Fruit fly (Drosophila melanogaster) whole organism, adult: ENCODE results near the gene CG33107.

Source experiments
- CG11617 ChIP-seq: fragments of 200-800 bp; sonication (Bioruptor generic); optimal IDR thresholded peaks from 2 replicates; lab custom pipeline; 2017; ENCODE audit warnings: mild to moderate bottlenecking, missing biosample characterization, missing genetic modification reagents, missing genetic modification characterization
- CG12768 ChIP-seq: fragments of 200-800 bp; sonication (Bioruptor generic); optimal IDR thresholded peaks from 2 replicates; lab custom pipeline; 2017; ENCODE audit warnings: missing biosample characterization, missing genetic modification characterization, mild to moderate bottlenecking, moderate library complexity, missing genetic modification reagents
- CG1620 ChIP-seq: fragments of 200-800 bp; sonication (Bioruptor generic); optimal IDR thresholded peaks from 2 replicates; lab custom pipeline; 2016; ENCODE audit warnings: missing biosample characterization, missing genetic modification characterization
- CG7045 ChIP-seq: fragments of 200-800 bp; sonication (Bioruptor generic); optimal IDR thresholded peaks from 2 replicates; lab custom pipeline; 2017; ENCODE audit warnings: missing biosample characterization, mild to moderate bottlenecking, missing genetic modification characterization
- CG7101 ChIP-seq: fragments of 200-800 bp; sonication (Bioruptor generic); optimal IDR thresholded peaks from 2 replicates; lab custom pipeline; 2018; ENCODE audit warnings: missing biosample characterization, mild to moderate bottlenecking, missing genetic modification characterization, moderate library complexity
- Hr96 ChIP-seq: fragments of 200-800 bp; sonication (Bioruptor generic); optimal IDR thresholded peaks from 2 replicates; lab custom pipeline; 2016; ENCODE audit warnings: missing biosample characterization, missing genetic modification characterization
- cic ChIP-seq: fragments of 200-800 bp; sonication (Bioruptor generic); optimal IDR thresholded peaks from 2 replicates; lab custom pipeline; 2017; ENCODE audit warnings: missing biosample characterization, mild to moderate bottlenecking, missing genetic modification characterization, moderate library complexity
- kay ChIP-seq: fragments of 200-800 bp; sonication (Bioruptor generic); peaks from one replicate; lab custom pipeline; 2016; ENCODE audit warnings: missing biosample characterization, missing genetic modification characterization, borderline replicate concordance
- pad ChIP-seq: fragments of 200-800 bp; sonication (Bioruptor generic); optimal IDR thresholded peaks from 3 replicates; lab custom pipeline; 2017; ENCODE audit warnings: missing biosample characterization, missing genetic modification characterization, mild to moderate bottlenecking, moderate library complexity, missing genetic modification reagents
- tj ChIP-seq: fragments of 200-800 bp; sonication (Bioruptor generic); optimal IDR thresholded peaks from 3 replicates; lab custom pipeline; 2017; ENCODE audit warnings: missing biosample characterization, mild to moderate bottlenecking, missing genetic modification characterization, moderate library complexity
- toe ChIP-seq: fragments of 200-800 bp; sonication (Bioruptor generic); optimal IDR thresholded peaks from 2 replicates; lab custom pipeline; 2016; ENCODE audit warnings: missing biosample characterization, missing genetic modification characterization

- TF ChIP-seq CG7101 (no peak), CG1620 (GFP tag; lab: Kevin White, UChicago) (no peak), toe (GFP tag; lab: Kevin White, UChicago) (no peak), Hr96 (GFP tag; lab: Kevin White, UChicago) (no peak), CG12768 (GFP tag; lab: Kevin White, UChicago) (no peak), kay (GFP tag; lab: Kevin White, UChicago) (no peak), CG7045 (GFP tag; lab: Kevin White, UChicago) (no peak), tj (no peak), pad (GFP tag; lab: Kevin White, UChicago) (no peak), CG11617 (GFP tag; lab: Kevin White, UChicago) (no peak), cic (no peak)
These were observed 14.2 kb upstream of the CG33107 start for dm6 chr3R:22598759-22599158.
